In genomic region chrII:4228112-4228770, ce11 we compare ENCODE assay signal across 2 worm cellular contexts.
A peak's percentile ranks its signal among the peaks of the same experiment; 100 is the strongest.
TF ChIP-seq lines count a peak whose summit lies in the region.

No protein-coding gene starts in this region.

TF ChIP-seq in whole organism, L4 larva, 104 proteins besides CTCF, POLR2A, EP300 and RAD21 (continues in another document):
- TF ChIP-seq ceh-32 (tag; optimal IDR thresholded peaks at IDR 0.05; lab: Kevin White, UChicago; ENCODE audit: poor library complexity) (no peak), nhr-76 (tag; optimal IDR thresholded peaks at IDR 0.05; lab: Kevin White, UChicago) (no peak), php-3 (GFP tag; IDR thresholded peaks at IDR 0.05; lab: Robert Waterston, UW) (peak; percentile 36; the same call in 1 of the 2 replicates), dmd-8 (GFP tag; IDR thresholded peaks at IDR 0.05; lab: Robert Waterston, UW) (0 out of 2 replicates have a peak, but pooled peaks have one; percentile 28), ZK337.2 (GFP tag; IDR thresholded peaks at IDR 0.05; lab: Robert Waterston, UW) (no peak), mxl-2 (GFP tag; conservative IDR thresholded peaks at IDR 0.05; lab: Robert Waterston, UW) (no peak), lin-13 (GFP tag; optimal IDR thresholded peaks at IDR 0.05; lab: Kevin White, UChicago) (no peak), lin-1 (GFP tag; IDR thresholded peaks at IDR 0.05; lab: Robert Waterston, UW) (0 out of 2 replicates have a peak, but pooled peaks have one; percentile 21), mes-2 (tag; optimal IDR thresholded peaks at IDR 0.05; lab: Kevin White, UChicago; ENCODE audit: poor library complexity, severe bottlenecking) (no peak), nhr-77 (tag; optimal IDR thresholded peaks at IDR 0.05; lab: Kevin White, UChicago) (no peak), lim-7 (GFP tag; IDR thresholded peaks at IDR 0.05; lab: Robert Waterston, UW) (no peak), daf-19 (GFP tag; conservative IDR thresholded peaks at IDR 0.05; lab: Robert Waterston, UW) (no peak), mxl-3 (GFP tag; optimal IDR thresholded peaks at IDR 0.05; lab: Kevin White, UChicago) (no peak), nhr-28 (tag; optimal IDR thresholded peaks at IDR 0.05; lab: Kevin White, UChicago) (no peak), F26F4.8 (GFP tag; conservative IDR thresholded peaks at IDR 0.05; lab: Robert Waterston, UW) (peak; percentile 66; the same call in 1 of the 2 replicates), nhr-237 (tag; optimal IDR thresholded peaks at IDR 0.05; lab: Kevin White, UChicago) (no peak), set-16 (GFP tag; IDR thresholded peaks at IDR 0.05; lab: Robert Waterston, UW) (peak; percentile 67), Y105C5A.15 (GFP tag; IDR thresholded peaks at IDR 0.05; lab: Robert Waterston, UW) (no peak), lin-15B (tag; optimal IDR thresholded peaks at IDR 0.05; lab: Kevin White, UChicago) (no peak), mep-1 (tag; optimal IDR thresholded peaks at IDR 0.05; lab: Kevin White, UChicago) (no peak), ztf-7 (tag; optimal IDR thresholded peaks at IDR 0.05; lab: Kevin White, UChicago) (no peak), F44E2.7 (GFP tag; IDR thresholded peaks at IDR 0.05; lab: Robert Waterston, UW) (no peak), F49E8.2 (tag; optimal IDR thresholded peaks at IDR 0.05; lab: Kevin White, UChicago; ENCODE audit: borderline replicate concordance) (peak; percentile 20), ceh-44 (GFP tag; IDR thresholded peaks at IDR 0.05; lab: Robert Waterston, UW) (no peak), egl-43 (GFP tag; IDR thresholded peaks at IDR 0.05; lab: Robert Waterston, UW) (peak; percentile 81), snpc-1.2 (GFP tag; IDR thresholded peaks at IDR 0.05; lab: Robert Waterston, UW) (peak; percentile 53; the same call in 1 of the 2 replicates), nhr-41 (GFP tag; IDR thresholded peaks at IDR 0.05; lab: Robert Waterston, UW) (no peak), nhr-48 (tag; optimal IDR thresholded peaks at IDR 0.05; lab: Kevin White, UChicago) (no peak), lin-29 (GFP tag; IDR thresholded peaks at IDR 0.05; lab: Robert Waterston, UW) (no peak), sdz-12 (GFP tag; optimal IDR thresholded peaks at IDR 0.05; lab: Kevin White, UChicago) (no peak), attf-4 (tag; optimal IDR thresholded peaks at IDR 0.05; lab: Kevin White, UChicago) (no peak), unc-62 (GFP tag; optimal IDR thresholded peaks at IDR 0.05 in 1 of 2; lab: Kevin White, UChicago) (peak in 1 of 2 experiments; percentile 89), unc-62 (tag; optimal IDR thresholded peaks at IDR 0.05; lab: Kevin White, UChicago) (no peak), daf-8 (GFP tag; IDR thresholded peaks at IDR 0.05; lab: Robert Waterston, UW) (no peak), D1046.2 (GFP tag; IDR thresholded peaks at IDR 0.05; lab: Robert Waterston, UW) (peak; percentile 7; the same call in 1 of the 2 replicates), lin-38 (GFP tag; IDR thresholded peaks at IDR 0.05; lab: Robert Waterston, UW) (peak; percentile 59), pqm-1 (tag; optimal IDR thresholded peaks at IDR 0.05; lab: Kevin White, UChicago) (no peak), tag-97 (GFP tag; IDR thresholded peaks at IDR 0.05; lab: Robert Waterston, UW) (no peak), madf-9 (GFP tag; conservative IDR thresholded peaks at IDR 0.05; lab: Robert Waterston, UW) (no peak), aha-1 (tag; lab: Kevin White, UChicago) (peak; percentile 71), ama-1 (optimal IDR thresholded peaks at IDR 0.05; lab: Kevin White, UChicago) (no peak), unc-130 (GFP tag; optimal IDR thresholded peaks at IDR 0.05; lab: Kevin White, UChicago) (no peak), daf-16 (GFP tag; optimal IDR thresholded peaks at IDR 0.05; lab: Kevin White, UChicago) (no peak), daf-16 (tag; optimal IDR thresholded peaks at IDR 0.05; lab: Kevin White, UChicago) (no peak), lsy-2 (tag; optimal IDR thresholded peaks at IDR 0.05; lab: Kevin White, UChicago) (no peak), arid-1 (GFP tag; conservative IDR thresholded peaks at IDR 0.05; lab: Robert Waterston, UW) (peak; percentile 63), ceh-28 (tag; optimal IDR thresholded peaks at IDR 0.05; lab: Kevin White, UChicago) (no peak)

TF ChIP-seq in whole organism, young adult, 124 proteins besides CTCF, POLR2A, EP300 and RAD21 (continues in another document):
- TF ChIP-seq nfya-2 (GFP tag; IDR thresholded peaks at IDR 0.05; lab: Robert Waterston, UW) = no peak
- TF ChIP-seq ZK185.1 (tag; optimal IDR thresholded peaks at IDR 0.05; lab: Kevin White, UChicago; ENCODE audit: poor library complexity, severe bottlenecking) = no peak
- TF ChIP-seq B0261.1 (tag; optimal IDR thresholded peaks at IDR 0.05; lab: Kevin White, UChicago) = no peak
- no peak for TF ChIP-seq aptf-2 (GFP tag; conservative IDR thresholded peaks at IDR 0.05; lab: Robert Waterston, UW)
- TF ChIP-seq B0019.2 (GFP tag; conservative IDR thresholded peaks at IDR 0.05; lab: Robert Waterston, UW) = no peak
- 0 out of 2 replicates have a peak, but pooled peaks have one; percentile 25 for TF ChIP-seq aptf-3 (GFP tag; IDR thresholded peaks at IDR 0.05; lab: Robert Waterston, UW)
- TF ChIP-seq akir-1 (GFP tag; optimal IDR thresholded peaks at IDR 0.05; lab: Kevin White, UChicago) = no peak
- peak; percentile 49; the same call in 1 of the 2 replicates for TF ChIP-seq hsf-1 (GFP tag; IDR thresholded peaks at IDR 0.05; lab: Robert Waterston, UW)
- TF ChIP-seq tbx-9 (tag; optimal IDR thresholded peaks at IDR 0.05; lab: Kevin White, UChicago; ENCODE audit: borderline replicate concordance) = no peak
- peak; percentile 38; the same call in 1 of the 2 replicates for TF ChIP-seq mcd-1 (GFP tag; IDR thresholded peaks at IDR 0.05; lab: Robert Waterston, UW)
- no peak for TF ChIP-seq ceh-91 (GFP tag; IDR thresholded peaks at IDR 0.05; lab: Robert Waterston, UW)
- TF ChIP-seq ztf-25 (GFP tag; IDR thresholded peaks at IDR 0.05; lab: Robert Waterston, UW) = no peak
- TF ChIP-seq Y53G8AR.9 (GFP tag; conservative IDR thresholded peaks at IDR 0.05; lab: Robert Waterston, UW) = no peak
- TF ChIP-seq ceh-100 (GFP tag; IDR thresholded peaks at IDR 0.05; lab: Robert Waterston, UW) = no peak
- no peak for TF ChIP-seq him-1 (tag; optimal IDR thresholded peaks at IDR 0.05; lab: Kevin White, UChicago)
- no peak for TF ChIP-seq gei-17 (GFP tag; optimal IDR thresholded peaks at IDR 0.05; lab: Kevin White, UChicago)
- TF ChIP-seq fkh-3 (tag; optimal IDR thresholded peaks at IDR 0.05; lab: Kevin White, UChicago) = peak; percentile 53
- peak; percentile 5 for TF ChIP-seq mxl-1 (tag; optimal IDR thresholded peaks at IDR 0.05; lab: Kevin White, UChicago)
- TF ChIP-seq F49E8.2 (tag; optimal IDR thresholded peaks at IDR 0.05; lab: Kevin White, UChicago; ENCODE audit: insufficient read depth) = peak; percentile 69
- no peak for TF ChIP-seq B0035.1 (tag; optimal IDR thresholded peaks at IDR 0.05; lab: Kevin White, UChicago)
- no peak for TF ChIP-seq ztf-26 (tag; optimal IDR thresholded peaks at IDR 0.05; lab: Kevin White, UChicago)
- no peak for TF ChIP-seq attf-3 (GFP tag; conservative IDR thresholded peaks at IDR 0.05; lab: Robert Waterston, UW)
- no peak for TF ChIP-seq lsy-27 (tag; optimal IDR thresholded peaks at IDR 0.05; lab: Kevin White, UChicago; ENCODE audit: borderline replicate concordance, insufficient read depth)
- TF ChIP-seq cebp-2 (GFP tag; IDR thresholded peaks at IDR 0.05; lab: Robert Waterston, UW) = peak; percentile 91
- peak; percentile 66 for TF ChIP-seq madf-6 (GFP tag; IDR thresholded peaks at IDR 0.05; lab: Robert Waterston, UW)
- TF ChIP-seq ztf-3 (GFP tag; optimal IDR thresholded peaks at IDR 0.05; lab: Kevin White, UChicago) = no peak
- no peak for TF ChIP-seq F57C9.4 (tag; optimal IDR thresholded peaks at IDR 0.05; lab: Kevin White, UChicago)
- no peak for TF ChIP-seq ama-1 (optimal IDR thresholded peaks at IDR 0.05; lab: Kevin White, UChicago)
- TF ChIP-seq ama-1 (GFP tag; optimal IDR thresholded peaks at IDR 0.05; lab: Kevin White, UChicago) = no peak
- TF ChIP-seq ceh-40 (GFP tag; IDR thresholded peaks at IDR 0.05; lab: Robert Waterston, UW) = no peak
- TF ChIP-seq Y53F4B.3 (GFP tag; IDR thresholded peaks at IDR 0.05; lab: Robert Waterston, UW) = no peak
- TF ChIP-seq lin-40 (tag; optimal IDR thresholded peaks at IDR 0.05; lab: Kevin White, UChicago) = no peak
- no peak for TF ChIP-seq hmg-20 (GFP tag; IDR thresholded peaks at IDR 0.05; lab: Robert Waterston, UW)
- no peak for TF ChIP-seq lin-26 (GFP tag; IDR thresholded peaks at IDR 0.05; lab: Robert Waterston, UW)
- TF ChIP-seq ceh-58 (GFP tag; IDR thresholded peaks at IDR 0.05; lab: Robert Waterston, UW) = no peak
- TF ChIP-seq ets-4 (GFP tag; optimal IDR thresholded peaks at IDR 0.05; lab: Kevin White, UChicago) = no peak
- TF ChIP-seq nhr-90 (tag; optimal IDR thresholded peaks at IDR 0.05; lab: Kevin White, UChicago) = no peak
- peak; percentile 25 for TF ChIP-seq lsl-1 (GFP tag; optimal IDR thresholded peaks at IDR 0.05; lab: Kevin White, UChicago)
- no peak for TF ChIP-seq xnd-1 (tag; optimal IDR thresholded peaks at IDR 0.05; lab: Kevin White, UChicago)
- no peak for TF ChIP-seq dpl-1 (GFP tag; optimal IDR thresholded peaks at IDR 0.05; lab: Kevin White, UChicago)
- peak; percentile 21 for TF ChIP-seq tbp1 (GFP tag; optimal IDR thresholded peaks at IDR 0.05; lab: Kevin White, UChicago)
- no peak for TF ChIP-seq ceh-79 (tag; optimal IDR thresholded peaks at IDR 0.05; lab: Kevin White, UChicago)
- TF ChIP-seq cebp-1 (GFP tag; IDR thresholded peaks at IDR 0.05; lab: Robert Waterston, UW) = no peak
- TF ChIP-seq cebp-1 (tag; optimal IDR thresholded peaks at IDR 0.05; lab: Kevin White, UChicago) = peak; percentile 4
- TF ChIP-seq egrh-3 (GFP tag; IDR thresholded peaks at IDR 0.05; lab: Robert Waterston, UW) = 0 out of 2 replicates have a peak, but pooled peaks have one; percentile 13
- TF ChIP-seq nfya-1 (tag; optimal IDR thresholded peaks at IDR 0.05; lab: Kevin White, UChicago; ENCODE audit: borderline replicate concordance, insufficient read depth) = no peak
- 0 out of 2 replicates have a peak, but pooled peaks have one; percentile 24 for TF ChIP-seq hmg-1.2 (GFP tag; IDR thresholded peaks at IDR 0.05; lab: Robert Waterston, UW)
- TF ChIP-seq ztf-6 (GFP tag; IDR thresholded peaks at IDR 0.05; lab: Robert Waterston, UW) = no peak
- no peak for TF ChIP-seq efl-1 (GFP tag; optimal IDR thresholded peaks at IDR 0.05; lab: Kevin White, UChicago)
- no peak for TF ChIP-seq pha-4 (tag; optimal IDR thresholded peaks at IDR 0.05; lab: Kevin White, UChicago)
- TF ChIP-seq hrde-1 (tag; optimal IDR thresholded peaks at IDR 0.05; lab: Kevin White, UChicago; ENCODE audit: borderline replicate concordance) = no peak
- no peak for TF ChIP-seq D2030.7 (GFP tag; IDR thresholded peaks at IDR 0.05; lab: Robert Waterston, UW)

Comparison
In these comparisons a context has a peak if more than half of its experiments do, and no peak if none do; other contexts are left out.
1. Of the 7 proteins assayed by ChIP-seq in both whole organism, young adult and whole organism, L4 larva: peak only in whole organism, young adult: none; only in whole organism, L4 larva: none; in both: F49E8.2; in neither: 4; mixed calls (peak in some experiments, not most) for 2.